Fruit fly (Drosophila melanogaster) whole organism, pupa: ENCODE results near the gene CG9121.

Source experiments
- CG10348 ChIP-seq: fragments of 200-800 bp; sonication (Bioruptor generic); IDR thresholded peaks from 2 replicates; pipeline ENCODE4 v1.3.6; 2022; ENCODE audit warnings: missing biosample characterization, missing genetic modification characterization
- CG12605 ChIP-seq: fragments of 200-800 bp; sonication (Bioruptor generic); IDR thresholded peaks from 2 replicates; pipeline ENCODE4 v1.3.6; 2022; ENCODE audit warnings: missing biosample characterization, missing genetic modification characterization
- CG13204 ChIP-seq: fragments of 200-800 bp; sonication (Bioruptor generic); optimal IDR thresholded peaks from 2 replicates; lab custom pipeline; 2018; ENCODE audit warnings: missing biosample characterization, mild to moderate bottlenecking, missing genetic modification characterization, moderate library complexity
- CG14655 ChIP-seq: fragments of 200-800 bp; sonication (Bioruptor generic); optimal IDR thresholded peaks from 3 replicates; lab custom pipeline; 2017; ENCODE audit warnings: mild to moderate bottlenecking, missing biosample characterization, missing genetic modification reagents, missing genetic modification characterization
- CG15710 ChIP-seq: fragments of 200-800 bp; sonication (Bioruptor generic); optimal IDR thresholded peaks from 2 replicates; lab custom pipeline; 2018; ENCODE audit warnings: missing biosample characterization, mild to moderate bottlenecking, missing genetic modification characterization, moderate library complexity
- CG17806 ChIP-seq: fragments of 200-800 bp; sonication (Bioruptor generic); optimal IDR thresholded peaks from 2 replicates; lab custom pipeline; 2018; ENCODE audit warnings: missing biosample characterization, mild to moderate bottlenecking, missing genetic modification characterization, moderate library complexity
- CG32121 ChIP-seq: fragments of 200-800 bp; sonication (Bioruptor generic); IDR thresholded peaks from 2 replicates; pipeline ENCODE4 v1.3.6; 2022; ENCODE audit warnings: missing biosample characterization, missing genetic modification characterization
- CG34367 ChIP-seq: fragments of 200-800 bp; sonication (Bioruptor generic); optimal IDR thresholded peaks from 2 replicates; lab custom pipeline; 2018; ENCODE audit warnings: missing biosample characterization, mild to moderate bottlenecking, missing genetic modification characterization
- CG4496 ChIP-seq: fragments of 200-800 bp; sonication (Bioruptor generic); IDR thresholded peaks from 3 replicates; pipeline ENCODE4 v1.3.6; 2022; ENCODE audit warnings: missing biosample characterization, missing genetic modification characterization
- CG8159 ChIP-seq: fragments of 200-800 bp; sonication (Bioruptor generic); optimal IDR thresholded peaks from 3 replicates; lab custom pipeline; 2018; ENCODE audit warnings: missing biosample characterization, mild to moderate bottlenecking, missing genetic modification characterization, moderate library complexity
- CG8301 ChIP-seq: fragments of 200-800 bp; sonication (Bioruptor generic); optimal IDR thresholded peaks from 2 replicates; lab custom pipeline; 2018; ENCODE audit warnings: missing biosample characterization, mild to moderate bottlenecking, missing genetic modification characterization
- CG9948 ChIP-seq: fragments of 200-800 bp; sonication (Bioruptor generic); optimal IDR thresholded peaks from 2 replicates; lab custom pipeline; 2018; ENCODE audit warnings: missing biosample characterization, mild to moderate bottlenecking, missing genetic modification characterization, moderate library complexity
- D1 ChIP-seq: fragments of 200-800 bp; sonication (Bioruptor generic); optimal IDR thresholded peaks from 2 replicates; lab custom pipeline; 2018; ENCODE audit warnings: missing biosample characterization, mild to moderate bottlenecking, missing genetic modification characterization, moderate library complexity
- EcR ChIP-seq: fragments of 200-800 bp; sonication (Bioruptor generic); optimal IDR thresholded peaks from 3 replicates; lab custom pipeline; 2019; ENCODE audit warnings: missing biosample characterization, missing genetic modification characterization, mild to moderate bottlenecking, moderate library complexity, missing genetic modification reagents
- Ets98B ChIP-seq: fragments of 200-800 bp; sonication (Bioruptor generic); IDR thresholded peaks from 2 replicates; pipeline ENCODE4 v1.3.6; 2022; ENCODE audit warnings: missing biosample characterization, missing genetic modification characterization
- Pif1A ChIP-seq: fragments of 200-800 bp; sonication (Bioruptor generic); optimal IDR thresholded peaks from 3 replicates; lab custom pipeline; 2016; ENCODE audit warnings: missing biosample characterization, missing genetic modification characterization
- Pif1B ChIP-seq: fragments of 200-800 bp; sonication (Bioruptor generic); optimal IDR thresholded peaks from 3 replicates; lab custom pipeline; 2016; ENCODE audit warnings: missing biosample characterization, missing genetic modification characterization
- Snoo ChIP-seq: fragments of 200-800 bp; sonication (Bioruptor generic); optimal IDR thresholded peaks from 3 replicates; lab custom pipeline; 2017; ENCODE audit warnings: missing biosample characterization, mild to moderate bottlenecking, missing genetic modification characterization, inconsistent platforms
- fd96Ca ChIP-seq: fragments of 200-800 bp; sonication (Bioruptor generic); IDR thresholded peaks from 3 replicates; pipeline ENCODE4 v1.3.6; 2022; ENCODE audit warnings: missing biosample characterization, missing genetic modification characterization
- gl ChIP-seq: fragments of 200-800 bp; sonication (Bioruptor generic); optimal IDR thresholded peaks from 2 replicates; lab custom pipeline; 2018; ENCODE audit warnings: missing biosample characterization, mild to moderate bottlenecking, missing genetic modification characterization
- rn ChIP-seq: fragments of 200-800 bp; sonication (Bioruptor generic); IDR thresholded peaks from 2 replicates; pipeline ENCODE4 v1.3.6; 2022; ENCODE audit warnings: missing biosample characterization, missing genetic modification characterization

CG9121 gene

dm6 chr2L:5080225-5080867, 29.5 kb upstream of the CG9121 start:
- peak; percentile 90 for TF ChIP-seq CG32121 (GFP tag; lab: Robert Waterston, UW)
- TF ChIP-seq CG12605 (GFP tag; lab: Robert Waterston, UW), result peak; percentile 76; the same call in 1 of the 2 replicates
- TF ChIP-seq Snoo, result no peak
- TF ChIP-seq fd96Ca (GFP tag; lab: Robert Waterston, UW), result peak; percentile 70; the same call in 2 of the 3 replicates
- peak; percentile 70; the same call in 1 of the 3 replicates for TF ChIP-seq CG4496 (GFP tag; lab: Robert Waterston, UW)
- peak; percentile 62 for TF ChIP-seq EcR
- peak; percentile 87 for TF ChIP-seq CG15710 (tag; lab: Kevin White, UChicago)
- no peak; the same call in none of the 2 replicates for TF ChIP-seq rn (GFP tag; lab: Robert Waterston, UW)
- peak; percentile 80 for TF ChIP-seq CG34367 (tag; lab: Kevin White, UChicago)
- TF ChIP-seq Pif1B (GFP tag; lab: Kevin White, UChicago), result peak; percentile 73
- peak; percentile 85 for TF ChIP-seq CG17806 (tag; lab: Kevin White, UChicago)
- peak; percentile 92 for TF ChIP-seq CG8301 (tag; lab: Kevin White, UChicago)
- peak; percentile 37 for TF ChIP-seq gl
- TF ChIP-seq CG8159 (tag; lab: Kevin White, UChicago), result peak; percentile 93
- peak; percentile 85 for TF ChIP-seq D1 (tag; lab: Kevin White, UChicago)
- no peak for TF ChIP-seq CG10348 (GFP tag; lab: Robert Waterston, UW)
- TF ChIP-seq Pif1A (GFP tag; lab: Kevin White, UChicago), result peak; percentile 67
- TF ChIP-seq CG14655 (GFP tag; lab: Kevin White, UChicago), result peak; percentile 95
- peak; percentile 48 for TF ChIP-seq CG13204 (GFP tag; lab: Kevin White, UChicago)
- TF ChIP-seq Ets98B (GFP tag; lab: Robert Waterston, UW), result peak; percentile 66
- TF ChIP-seq CG9948 (tag; lab: Kevin White, UChicago), result peak; percentile 87

- TF ChIP-seq CG8301 (tag; lab: Kevin White, UChicago) (no peak), CG10348 (GFP tag; lab: Robert Waterston, UW) (no peak), CG32121 (GFP tag; lab: Robert Waterston, UW) (no peak), CG12605 (GFP tag; lab: Robert Waterston, UW) (no peak), D1 (tag; lab: Kevin White, UChicago) (no peak), Pif1A (GFP tag; lab: Kevin White, UChicago) (no peak), fd96Ca (GFP tag; lab: Robert Waterston, UW) (no peak)
Observed at dm6 chr2L:5079200-5079599, 28.3 kb upstream of the CG9121 start.

- TF ChIP-seq CG17806 (tag; lab: Kevin White, UChicago) (no peak), EcR (peak; percentile 34), Pif1A (GFP tag; lab: Kevin White, UChicago) (no peak)
Observed at dm6 chr2L:5072357-5072756, 21.5 kb upstream of the CG9121 start.

- TF ChIP-seq CG8301 (tag; lab: Kevin White, UChicago), result no peak
- peak; percentile 91 for TF ChIP-seq CG8159 (tag; lab: Kevin White, UChicago)
- TF ChIP-seq CG12605 (GFP tag; lab: Robert Waterston, UW), result peak; percentile 58
- TF ChIP-seq Pif1A (GFP tag; lab: Kevin White, UChicago), result peak; percentile 74
- no peak for TF ChIP-seq CG13204 (GFP tag; lab: Kevin White, UChicago)
- TF ChIP-seq Snoo, result peak; percentile 83
- peak; percentile 16 for TF ChIP-seq CG15710 (tag; lab: Kevin White, UChicago)
- TF ChIP-seq fd96Ca (GFP tag; lab: Robert Waterston, UW), result no peak; the same call in 2 of the 3 replicates
- no peak for TF ChIP-seq CG9948 (tag; lab: Kevin White, UChicago)
- peak; percentile 84 for TF ChIP-seq CG4496 (GFP tag; lab: Robert Waterston, UW)
- TF ChIP-seq CG34367 (tag; lab: Kevin White, UChicago), result peak; percentile 59
- TF ChIP-seq EcR, result no peak
- TF ChIP-seq Ets98B (GFP tag; lab: Robert Waterston, UW), result peak; percentile 60
- TF ChIP-seq CG17806 (tag; lab: Kevin White, UChicago), result peak; percentile 32
- TF ChIP-seq rn (GFP tag; lab: Robert Waterston, UW), result no peak
- TF ChIP-seq gl, result peak; percentile 62
- no peak for TF ChIP-seq CG10348 (GFP tag; lab: Robert Waterston, UW)
- TF ChIP-seq CG32121 (GFP tag; lab: Robert Waterston, UW), result no peak; the same call in 1 of the 2 replicates
- TF ChIP-seq D1 (tag; lab: Kevin White, UChicago), result peak; percentile 50
- no peak for TF ChIP-seq Pif1B (GFP tag; lab: Kevin White, UChicago)
- TF ChIP-seq CG14655 (GFP tag; lab: Kevin White, UChicago), result no peak
Observed at dm6 chr2L:5070797-5071579, 20.1 kb upstream of the CG9121 start, which contains the start of gene RpL37A. TSS of gene RpL37A (plus strand) at chr2L:5070957.

- TF ChIP-seq CG12605 (GFP tag; lab: Robert Waterston, UW) (no peak), Pif1B (GFP tag; lab: Kevin White, UChicago) (no peak), CG13204 (GFP tag; lab: Kevin White, UChicago) (no peak), Pif1A (GFP tag; lab: Kevin White, UChicago) (no peak), gl (no peak), rn (GFP tag; lab: Robert Waterston, UW) (no peak), CG32121 (GFP tag; lab: Robert Waterston, UW) (no peak), CG15710 (tag; lab: Kevin White, UChicago) (no peak), D1 (tag; lab: Kevin White, UChicago) (no peak)
Observed at dm6 chr2L:5063936-5064335, 13.1 kb upstream of the CG9121 start.
